Worm (Caenorhabditis elegans) whole organism, L3 larva: ENCODE measurements around the gene fbxa-84.
"Not testable (repeated sequence)": the region's sequence is repeated elsewhere in the genome, so short reads cannot be mapped to it uniquely, and the experiment has no call there.

Source experiments
- aly-2 ChIP-seq: fragments of 150-350 bp; optimal IDR thresholded peaks from 2 replicates; lab custom pipeline; 2014; ENCODE audit warnings: missing biosample characterization, missing genetic modification characterization
- elt-2 ChIP-seq: sonication (generic microtip); optimal IDR thresholded peaks from 2 replicates; lab custom pipeline; 2016; ENCODE audit warnings: missing genetic modification reagents, mild to moderate bottlenecking, missing genetic modification characterization, missing compliant biosample characterization
- fkh-10 ChIP-seq: sonication (generic microtip); optimal IDR thresholded peaks from 2 replicates; lab custom pipeline; 2017; ENCODE audit warnings: missing biosample characterization, missing genetic modification reagents, missing genetic modification characterization
- fos-1 ChIP-seq: fragments of 150-350 bp; optimal IDR thresholded peaks from 2 replicates; lab custom pipeline; 2014; ENCODE audit warnings: missing biosample characterization, missing genetic modification characterization
- lin-39 ChIP-seq: fragments of 150-350 bp; optimal IDR thresholded peaks from 2 replicates; lab custom pipeline; 2018; ENCODE audit warnings: missing biosample characterization, missing genetic modification reagents, missing genetic modification characterization
- nfya-1 ChIP-seq: sonication (generic microtip); optimal IDR thresholded peaks from 2 replicates; lab custom pipeline; 2017; ENCODE audit warnings: missing genetic modification characterization, mild to moderate bottlenecking, missing compliant biosample characterization, antibody characterized with exemption, moderate library complexity; ENCODE audit not compliant: insufficient read depth
- nhr-11 ChIP-seq: fragments of 150-350 bp; optimal IDR thresholded peaks from 2 replicates; lab custom pipeline; 2014; ENCODE audit warnings: missing biosample characterization, missing genetic modification characterization
- nhr-76 ChIP-seq: fragments of 150-350 bp; sonication (generic microtip); optimal IDR thresholded peaks from 5 replicates; lab custom pipeline; 2014; ENCODE audit warnings: missing biosample characterization, missing genetic modification characterization
- nhr-77 ChIP-seq: fragments of 150-350 bp; optimal IDR thresholded peaks from 2 replicates; lab custom pipeline; 2014; ENCODE audit warnings: missing biosample characterization, missing genetic modification characterization
- pha-4 ChIP-seq: fragments of 150-350 bp; optimal IDR thresholded peaks from 2 replicates; lab custom pipeline; 2014; ENCODE audit warnings: missing biosample characterization, missing genetic modification reagents, missing genetic modification characterization
- sea-2 ChIP-seq: fragments of 150-350 bp; sonication (generic microtip); optimal IDR thresholded peaks from 4 replicates; lab custom pipeline; 2014; ENCODE audit warnings: missing biosample characterization, missing genetic modification reagents, missing genetic modification characterization
- skn-1 ChIP-seq: fragments of 150-350 bp; optimal IDR thresholded peaks from 2 replicates; lab custom pipeline; 2014; ENCODE audit warnings: missing biosample characterization, missing genetic modification characterization
- unc-62 ChIP-seq: fragments of 150-350 bp; sonication (generic microtip); optimal IDR thresholded peaks from 4 replicates; lab custom pipeline; 2014; ENCODE audit warnings: missing biosample characterization, missing genetic modification reagents, missing genetic modification characterization
- ztf-11 ChIP-seq: fragments of 150-350 bp; optimal IDR thresholded peaks from 2 replicates; lab custom pipeline; 2014; ENCODE audit warnings: missing biosample characterization, missing genetic modification characterization

DNA sequence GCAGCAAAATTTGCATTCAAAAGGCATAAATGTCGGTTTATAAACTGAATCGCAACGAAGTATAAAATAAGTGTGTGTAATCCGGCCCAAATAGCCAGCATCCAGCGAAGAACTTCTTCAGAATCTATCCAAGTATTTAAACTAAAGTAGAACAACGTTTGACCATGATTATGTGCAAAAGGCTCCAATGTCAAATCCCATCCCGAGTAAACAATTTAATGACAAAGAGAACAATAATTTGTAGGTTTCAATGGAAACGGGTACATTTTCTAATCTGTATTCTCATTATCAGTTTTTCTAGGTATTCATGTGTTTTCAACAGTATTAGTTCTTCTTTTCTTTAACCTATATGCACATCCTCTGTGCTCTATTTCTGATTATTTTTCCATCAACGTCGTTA is 25.4 kb downstream of the fbxa-84 start, which contains the start of gene C41G6.12:
- TF ChIP-seq aly-2; ztf-11 (tag; lab: Kevin White, UChicago); nfya-1; nhr-77 (tag; lab: Kevin White, UChicago); elt-2 (tag; lab: Kevin White, UChicago); lin-39 (tag; lab: Kevin White, UChicago); nhr-11 (tag; lab: Kevin White, UChicago); fkh-10 (GFP tag; lab: Kevin White, UChicago); unc-62 (GFP tag; lab: Kevin White, UChicago); pha-4 (tag; lab: Kevin White, UChicago); skn-1; fos-1 (tag; lab: Kevin White, UChicago); nhr-76; sea-2: not testable (repeated sequence)
